Worm (Caenorhabditis elegans) whole organism, late embryonic: ENCODE data around the gene T22B7.3.

Experiments used
- C08G9.2 ChIP-seq: sonication (generic microtip); optimal IDR thresholded peaks from 2 replicates; lab custom pipeline; 2016; ENCODE audit warnings: mild to moderate bottlenecking, missing genetic modification characterization, moderate library complexity, missing compliant biosample characterization
- ama-1 ChIP-seq: fragments of 150-350 bp; optimal IDR thresholded peaks from 2 replicates; lab custom pipeline; 2014
- fkh-10 ChIP-seq: fragments of 150-350 bp; optimal IDR thresholded peaks from 2 replicates; lab custom pipeline; 2014; ENCODE audit warnings: missing biosample characterization, missing genetic modification reagents, missing genetic modification characterization
- fkh-6 ChIP-seq: sonication (generic microtip); optimal IDR thresholded peaks from 2 replicates; lab custom pipeline; 2016; ENCODE audit warnings: missing genetic modification characterization, missing compliant biosample characterization
- hlh-30 ChIP-seq: sonication (generic microtip); optimal IDR thresholded peaks from 2 replicates; lab custom pipeline; 2017; ENCODE audit warnings: antibody characterized with exemption, missing genetic modification characterization, missing compliant biosample characterization; ENCODE audit not compliant: insufficient read depth
- madf-2 ChIP-seq: sonication (generic microtip); optimal IDR thresholded peaks from 2 replicates; lab custom pipeline; 2017; ENCODE audit warnings: missing genetic modification characterization, missing compliant biosample characterization
- rnt-1 ChIP-seq: sonication (generic microtip); optimal IDR thresholded peaks from 2 replicates; lab custom pipeline; 2016; ENCODE audit warnings: missing genetic modification characterization, missing compliant biosample characterization
- tbx-2 ChIP-seq: sonication (generic microtip); optimal IDR thresholded peaks from 2 replicates; lab custom pipeline; 2016; ENCODE audit warnings: missing genetic modification characterization, missing compliant biosample characterization

DNA sequence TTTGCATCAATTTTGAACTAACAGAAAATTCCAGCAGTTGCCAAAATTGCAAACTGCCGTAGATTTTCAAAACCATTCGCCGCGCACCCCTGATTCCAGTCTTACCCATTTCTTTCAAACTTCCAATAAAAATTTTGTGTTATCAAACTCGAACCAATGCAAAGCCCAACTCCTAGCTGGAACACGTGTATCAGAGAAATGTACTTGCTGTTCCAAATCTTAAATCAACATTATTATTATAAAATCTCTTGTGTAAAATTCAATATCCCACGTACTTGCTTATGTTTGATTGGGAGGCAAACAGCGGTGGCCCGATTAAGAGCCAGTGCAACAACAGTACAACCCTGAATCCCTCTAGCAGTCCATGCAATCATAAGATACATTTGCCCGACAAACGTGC lies 3.1 kb upstream of the T22B7.3 start:
- no peak for TF ChIP-seq hlh-30 (tag; lab: Kevin White, UChicago)
- TF ChIP-seq C08G9.2, result no peak
- TF ChIP-seq madf-2 (tag; lab: Kevin White, UChicago), result no peak
- no peak for TF ChIP-seq tbx-2 (tag; lab: Kevin White, UChicago)
- TF ChIP-seq ama-1 (lab: Kevin White, UChicago), result no peak
- no peak for TF ChIP-seq fkh-10 (GFP tag; lab: Kevin White, UChicago)
- TF ChIP-seq fkh-6 (tag; lab: Kevin White, UChicago), result no peak
- TF ChIP-seq rnt-1 (tag; lab: Kevin White, UChicago), result no peak
